Worm (Caenorhabditis elegans) whole organism, young adult: ENCODE data around the gene D1014.6.
A peak's percentile ranks its signal among the peaks of the same experiment; 100 is the strongest.

Source experiments
- B0019.2 ChIP-seq: fragments of 200-800 bp; sonication (Bioruptor generic); conservative IDR thresholded peaks from 2 replicates; pipeline ENCODE4 v1.3.6; 2022; ENCODE audit warnings: missing genetic modification reagents, missing genetic modification characterization, missing compliant biosample characterization
- B0336.3 ChIP-seq: fragments of 200-800 bp; sonication (Bioruptor generic); IDR thresholded peaks from 2 replicates; pipeline ENCODE4 v1.3.6; 2022; ENCODE audit warnings: missing genetic modification characterization, missing compliant biosample characterization
- F37B4.10 ChIP-seq: fragments of 200-800 bp; sonication (Bioruptor generic); IDR thresholded peaks from 2 replicates; pipeline ENCODE4 v1.3.6; 2022; ENCODE audit warnings: missing genetic modification characterization, missing compliant biosample characterization
- T07F8.4 ChIP-seq: sonication (generic microtip); optimal IDR thresholded peaks from 2 replicates; lab custom pipeline; 2016; ENCODE audit warnings: mild to moderate bottlenecking, missing genetic modification characterization, moderate library complexity, missing compliant biosample characterization
- Y53F4B.3 ChIP-seq: fragments of 200-800 bp; sonication (Bioruptor generic); IDR thresholded peaks from 2 replicates; pipeline ENCODE4 v1.3.6; 2022; ENCODE audit warnings: missing genetic modification reagents, missing genetic modification characterization, missing compliant biosample characterization
- athp-1 ChIP-seq: sonication (generic microtip); optimal IDR thresholded peaks from 2 replicates; lab custom pipeline; 2017; ENCODE audit warnings: mild to moderate bottlenecking, missing genetic modification characterization, missing compliant biosample characterization
- attf-5 ChIP-seq: fragments of 200-800 bp; sonication (Bioruptor generic); optimal IDR thresholded peaks from 2 replicates; lab custom pipeline; 2018; ENCODE audit warnings: mild to moderate bottlenecking, missing genetic modification characterization, missing compliant biosample characterization
- attf-6 ChIP-seq: fragments of 200-800 bp; sonication (Bioruptor generic); IDR thresholded peaks from 2 replicates; pipeline ENCODE4 v1.3.6; 2022; ENCODE audit warnings: missing genetic modification reagents, missing genetic modification characterization, missing compliant biosample characterization
- ccch-3 ChIP-seq: fragments of 200-800 bp; sonication (Bioruptor generic); optimal IDR thresholded peaks from 2 replicates; lab custom pipeline; 2018; ENCODE audit warnings: mild to moderate bottlenecking, missing genetic modification characterization, missing compliant biosample characterization
- cebp-1 ChIP-seq, 2 experiments: fragments of 200-800 bp in 1 of 2; sonication (Bioruptor generic) in 1 of 2; sonication (generic microtip) in 1 of 2; IDR thresholded peaks in 1 of 2; optimal IDR thresholded peaks in 1 of 2; 2 replicates each; pipeline versions ENCODE4 v1.3.6 to Lab custom; 2017 to 2022; ENCODE audit warnings: missing compliant biosample characterization in 2 of 2, missing genetic modification characterization in 2 of 2, mild to moderate bottlenecking in 1 of 2, missing genetic modification reagents in 1 of 2, moderate library complexity in 1 of 2
- egl-44 ChIP-seq: fragments of 200-800 bp; sonication (Bioruptor generic); IDR thresholded peaks from 2 replicates; pipeline ENCODE4 v1.3.6; 2022; ENCODE audit warnings: missing genetic modification reagents, missing genetic modification characterization, missing compliant biosample characterization
- ets-4 ChIP-seq: fragments of 200-800 bp; sonication (Bioruptor generic); optimal IDR thresholded peaks from 2 replicates; lab custom pipeline; 2018; ENCODE audit warnings: mild to moderate bottlenecking, missing genetic modification characterization, missing compliant biosample characterization
- fkh-3 ChIP-seq: sonication (generic microtip); optimal IDR thresholded peaks from 2 replicates; lab custom pipeline; 2016; ENCODE audit warnings: mild to moderate bottlenecking, missing genetic modification characterization, missing compliant biosample characterization
- him-1 ChIP-seq: sonication (generic microtip); optimal IDR thresholded peaks from 2 replicates; lab custom pipeline; 2016; ENCODE audit warnings: missing genotype, missing genetic modification reagents, missing genetic modification characterization, missing compliant biosample characterization
- hmg-1.2 ChIP-seq: fragments of 200-800 bp; sonication (Bioruptor generic); IDR thresholded peaks from 2 replicates; pipeline ENCODE4 v1.3.6; 2022; ENCODE audit warnings: missing genetic modification reagents, missing genetic modification characterization, missing compliant biosample characterization
- hrde-1 ChIP-seq: sonication (generic microtip); optimal IDR thresholded peaks from 2 replicates; lab custom pipeline; 2016; ENCODE audit warnings: missing genetic modification characterization, mild to moderate bottlenecking, missing compliant biosample characterization, moderate library complexity, missing genotype, missing genetic modification reagents, borderline replicate concordance
- hsf-1 ChIP-seq: fragments of 200-800 bp; sonication (Bioruptor generic); IDR thresholded peaks from 2 replicates; pipeline ENCODE4 v1.3.6; 2022; ENCODE audit warnings: missing genetic modification reagents, missing genetic modification characterization, missing compliant biosample characterization
- lin-26 ChIP-seq: fragments of 200-800 bp; sonication (Bioruptor generic); IDR thresholded peaks from 2 replicates; pipeline ENCODE4 v1.3.6; 2022; ENCODE audit warnings: missing genetic modification reagents, missing genetic modification characterization, missing compliant biosample characterization
- lin-35 ChIP-seq, 3 experiments: fragments of 150-350 bp in 2 of 3; sonication (generic microtip) in 1 of 3; optimal IDR thresholded peaks; 2 replicates each; lab custom pipeline; 2014 to 2018; ENCODE audit warnings: missing biosample characterization in 3 of 3, missing genetic modification characterization in 3 of 3, missing genetic modification reagents in 3 of 3
- lsl-1 ChIP-seq: fragments of 200-800 bp; sonication (Bioruptor generic); optimal IDR thresholded peaks from 2 replicates; lab custom pipeline; 2018; ENCODE audit warnings: mild to moderate bottlenecking, missing genetic modification characterization, moderate library complexity, missing compliant biosample characterization
- madf-3 ChIP-seq: fragments of 200-800 bp; sonication (Bioruptor generic); IDR thresholded peaks from 2 replicates; pipeline ENCODE4 v1.3.6; 2022; ENCODE audit warnings: missing genetic modification reagents, missing genetic modification characterization, missing compliant biosample characterization
- madf-6 ChIP-seq: fragments of 200-800 bp; sonication (Bioruptor generic); IDR thresholded peaks from 2 replicates; pipeline ENCODE4 v1.3.6; 2022; ENCODE audit warnings: missing genetic modification reagents, missing genetic modification characterization, missing compliant biosample characterization
- nfya-1 ChIP-seq: sonication (generic microtip); optimal IDR thresholded peaks from 2 replicates; lab custom pipeline; 2017; ENCODE audit warnings: antibody characterized with exemption, missing compliant biosample characterization, missing genetic modification characterization, borderline replicate concordance; ENCODE audit not compliant: insufficient read depth
- nfyb-1 ChIP-seq: fragments of 200-800 bp; sonication (Bioruptor generic); IDR thresholded peaks from 2 replicates; pipeline ENCODE4 v1.3.6; 2022; ENCODE audit warnings: missing genetic modification reagents, missing genetic modification characterization, missing compliant biosample characterization
- nhr-80 ChIP-seq: sonication (generic microtip); optimal IDR thresholded peaks from 2 replicates; lab custom pipeline; 2016; ENCODE audit warnings: missing genetic modification characterization, missing compliant biosample characterization
- snpc-3.4 ChIP-seq: sonication (generic microtip); optimal IDR thresholded peaks from 2 replicates; lab custom pipeline; 2017; ENCODE audit warnings: missing genetic modification characterization, mild to moderate bottlenecking, missing compliant biosample characterization, antibody characterized with exemption, moderate library complexity, missing genotype, missing genetic modification reagents
- snpc-4 ChIP-seq, 5 experiments: fragments of 150-350 bp in 1 of 5; sonication (generic microtip) in 4 of 5; optimal IDR thresholded peaks; 2 replicates each; lab custom pipeline; 2014 to 2018; ENCODE audit warnings: missing genetic modification characterization in 5 of 5, missing biosample characterization in 3 of 5, antibody characterized with exemption in 2 of 5, mild to moderate bottlenecking in 2 of 5, missing compliant biosample characterization in 2 of 5, missing genotype in 2 of 5, moderate library complexity in 2 of 5, missing genetic modification reagents in 1 of 5
- tbx-9 ChIP-seq: sonication (generic microtip); optimal IDR thresholded peaks from 2 replicates; lab custom pipeline; 2016; ENCODE audit warnings: borderline replicate concordance, missing genetic modification characterization, inconsistent platforms, missing compliant biosample characterization
- tlf-1 ChIP-seq: fragments of 200-800 bp; sonication (Bioruptor generic); optimal IDR thresholded peaks from 2 replicates; lab custom pipeline; 2018; ENCODE audit warnings: mild to moderate bottlenecking, missing genetic modification characterization, missing compliant biosample characterization
- unc-62 ChIP-seq: fragments of 150-350 bp; optimal IDR thresholded peaks from 2 replicates; lab custom pipeline; 2014; ENCODE audit warnings: missing biosample characterization, missing genetic modification reagents, missing genetic modification characterization
- zim-3 ChIP-seq: sonication (generic microtip); optimal IDR thresholded peaks from 2 replicates; lab custom pipeline; 2017; ENCODE audit warnings: mild to moderate bottlenecking, missing genetic modification characterization, moderate library complexity, missing compliant biosample characterization

The D1014.6 gene

ce11 chrV:8130149-8130661, 9.2 kb downstream of the D1014.6 start, which contains the start of gene snap-1 (continued):
- TF ChIP-seq lin-35 (GFP tag; optimal IDR thresholded peaks at IDR 0.05; lab: Kevin White, UChicago) (peak in 1 of 3 experiments; percentile 44), tlf-1 (no peak), hrde-1 (tag; lab: Kevin White, UChicago) (no peak), Y53F4B.3 (GFP tag; lab: Robert Waterston, UW) (no peak), nfya-1 (tag; lab: Kevin White, UChicago) (no peak), ccch-3 (GFP tag; lab: Kevin White, UChicago) (no peak), attf-5 (GFP tag; lab: Kevin White, UChicago) (peak; percentile 83), athp-1 (tag; lab: Kevin White, UChicago) (no peak), zim-3 (tag; lab: Kevin White, UChicago) (no peak), fkh-3 (tag; lab: Kevin White, UChicago) (no peak), lsl-1 (no peak), snpc-3.4 (tag; lab: Kevin White, UChicago) (no peak), nfyb-1 (GFP tag; lab: Robert Waterston, UW) (no peak), T07F8.4 (tag; lab: Kevin White, UChicago) (no peak), lin-26 (GFP tag; lab: Robert Waterston, UW) (no peak)

ce11 chrV:8130812-8131211, 9.8 kb downstream of the D1014.6 start:
- TF ChIP-seq cebp-1 (GFP tag; IDR thresholded peaks at IDR 0.05; lab: Robert Waterston, UW) (no peak), cebp-1 (tag; optimal IDR thresholded peaks at IDR 0.05; lab: Kevin White, UChicago) (peak; percentile 59), nfyb-1 (GFP tag; lab: Robert Waterston, UW) (no peak), madf-3 (GFP tag; lab: Robert Waterston, UW) (0 out of 2 replicates have a peak, but pooled peaks have one; percentile 62), madf-6 (0 out of 2 replicates have a peak, but pooled peaks have one; percentile 14)

DNA sequence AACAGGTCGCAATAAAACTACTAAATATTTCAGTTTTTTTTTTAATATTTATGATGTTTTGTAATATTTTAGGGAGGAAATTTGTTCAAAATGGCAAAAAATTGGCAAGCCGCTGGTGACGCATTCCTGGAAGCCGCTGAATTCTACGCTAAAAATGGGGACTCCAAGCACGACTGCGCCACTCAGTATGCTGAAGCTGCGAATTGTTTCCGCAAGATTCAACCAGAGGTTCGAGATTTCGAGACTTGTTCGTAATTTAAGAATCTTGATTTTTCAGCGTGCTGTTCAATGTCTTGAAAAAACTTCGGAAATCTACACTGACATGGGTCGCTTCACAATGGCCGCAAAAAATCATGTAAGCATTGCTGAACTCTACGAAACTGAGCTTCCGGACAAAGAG, 10.7 kb downstream of the D1014.6 start:
- TF ChIP-seq cebp-1 (GFP tag; IDR thresholded peaks at IDR 0.05; lab: Robert Waterston, UW), result no peak
- peak; percentile 9 for TF ChIP-seq cebp-1 (tag; optimal IDR thresholded peaks at IDR 0.05; lab: Kevin White, UChicago)
- TF ChIP-seq hmg-1.2 (GFP tag; lab: Robert Waterston, UW), result 0 out of 2 replicates have a peak, but pooled peaks have one; percentile 3
- no peak for TF ChIP-seq snpc-4 (GFP tag; optimal IDR thresholded peaks at IDR 0.05; lab: Kevin White, UChicago)
- peak in 1 of 4 experiments; percentile 5 for TF ChIP-seq snpc-4 (tag; optimal IDR thresholded peaks at IDR 0.05; lab: Kevin White, UChicago)
- no peak for TF ChIP-seq F37B4.10 (GFP tag; lab: Robert Waterston, UW)
- peak; percentile 56; the same call in 1 of the 2 replicates for TF ChIP-seq B0336.3 (GFP tag; lab: Robert Waterston, UW)
- TF ChIP-seq lin-26 (GFP tag; lab: Robert Waterston, UW), result 0 out of 2 replicates have a peak, but pooled peaks have one; percentile 40
- 0 out of 2 replicates have a peak, but pooled peaks have one; percentile 48 for TF ChIP-seq nfyb-1 (GFP tag; lab: Robert Waterston, UW)
- no peak for TF ChIP-seq ccch-3 (GFP tag; lab: Kevin White, UChicago)
- 0 out of 2 replicates have a peak, but pooled peaks have one; percentile 57 for TF ChIP-seq hsf-1 (GFP tag; lab: Robert Waterston, UW)
- 0 out of 2 replicates have a peak, but pooled peaks have one; percentile 33 for TF ChIP-seq attf-6
- no peak for TF ChIP-seq unc-62 (GFP tag; lab: Kevin White, UChicago)
- TF ChIP-seq egl-44, result no peak

ce11 chrV:8132926-8133325, 12.0 kb downstream of the D1014.6 start, which contains the start of gene D1014.4:
D1014.4 (plus strand) TSS chrV:8133226.
- no peak for TF ChIP-seq tbx-9
- peak; percentile 14 for TF ChIP-seq nhr-80

ce11 chrV:8143605-8144004, 22.6 kb downstream of the D1014.6 start, which contains the start of gene D1014.2:
D1014.2 (plus strand) TSS chrV:8143905.
- no peak for TF ChIP-seq ets-4
- TF ChIP-seq him-1 (tag; lab: Kevin White, UChicago), result no peak
- no peak for TF ChIP-seq B0019.2 (GFP tag; lab: Robert Waterston, UW)
